Worm (Caenorhabditis elegans) whole organism, L2 larva: ENCODE data around the gene srh-231.
"Not testable (repeated sequence)": the region's sequence is repeated elsewhere in the genome, so short reads cannot be mapped to it uniquely, and the experiment has no call there.

Source experiments
- ama-1 ChIP-seq: fragments of 150-350 bp; optimal IDR thresholded peaks from 2 replicates; lab custom pipeline; 2018; ENCODE audit warnings: inconsistent platforms
- crh-2 ChIP-seq: sonication (generic microtip); optimal IDR thresholded peaks from 2 replicates; lab custom pipeline; 2017; ENCODE audit warnings: missing biosample characterization, missing genetic modification characterization
- lsy-2 ChIP-seq, 2 experiments: fragments of 150-350 bp in 1 of 2; sonication (generic microtip) in 1 of 2; optimal IDR thresholded peaks; 2 replicates each; lab custom pipeline; 2014 to 2017; ENCODE audit warnings: missing biosample characterization in 2 of 2, missing genetic modification characterization in 2 of 2

Gene srh-231

ce11 chrV:7304506-7304905 lies 47.5 kb downstream of the srh-231 start, which contains the start of gene F07G11.2:
TSS of gene F07G11.2 (plus strand) at chrV:7304806.
- TF ChIP-seq lsy-2 (tag; optimal IDR thresholded peaks at IDR 0.05; lab: Kevin White, UChicago); ama-1 (lab: Kevin White, UChicago); crh-2: not testable (repeated sequence)
